Fruit fly (Drosophila melanogaster): ENCODE measurements around the gene CG31668.

dm6 chr2L:2236722-2237121, 30.8 kb upstream of the CG31668 start, which contains the start of gene Sec24CD:
- TF ChIP-seq fru (GFP tag; optimal IDR thresholded peaks at IDR 0.05): no peak
- TF ChIP-seq N (GFP tag; optimal IDR thresholded peaks at IDR 0.05): no peak
- TF ChIP-seq ey (GFP tag; optimal IDR thresholded peaks at IDR 0.05): no peak
- peak; percentile 94 for TF ChIP-seq CrebA (GFP tag; optimal IDR thresholded peaks at IDR 0.05; ENCODE audit: borderline replicate concordance)
- TF ChIP-seq sage (GFP tag; optimal IDR thresholded peaks at IDR 0.05): no peak
- TF ChIP-seq Hr83 (GFP tag; optimal IDR thresholded peaks at IDR 0.05; ENCODE audit: poor library complexity, severe bottlenecking): no peak

Data from whole organism, wandering third instar larva.